Worm (Caenorhabditis elegans): ENCODE results near the gene srt-28.

ce11 chrV:2710192-2710591, 3.2 kb downstream of the srt-28 start:
- TF ChIP-seq repo-1 (tag; optimal IDR thresholded peaks at IDR 0.05) (no peak), snpc-4 (GFP tag; optimal IDR thresholded peaks at IDR 0.05) (no peak), snpc-4 (tag; optimal IDR thresholded peaks at IDR 0.05) (no peak), ama-1 (optimal IDR thresholded peaks at IDR 0.05) (no peak), ama-1 (GFP tag; optimal IDR thresholded peaks at IDR 0.05) (no peak), cebp-2 (GFP tag; IDR thresholded peaks at IDR 0.05) (no peak), aptf-3 (GFP tag; IDR thresholded peaks at IDR 0.05) (no peak), unc-62 (GFP tag; optimal IDR thresholded peaks at IDR 0.05) (no peak), die-1 (tag; optimal IDR thresholded peaks at IDR 0.05) (no peak), ztf-28 (GFP tag; IDR thresholded peaks at IDR 0.05) (no peak), attf-3 (GFP tag; conservative IDR thresholded peaks at IDR 0.05) (no peak), T26A5.8 (tag; optimal IDR thresholded peaks at IDR 0.05) (no peak), somi-1 (GFP tag; optimal IDR thresholded peaks at IDR 0.05) (no peak), nhr-80 (tag; optimal IDR thresholded peaks at IDR 0.05) (no peak), B0019.2 (GFP tag; conservative IDR thresholded peaks at IDR 0.05) (no peak)
